Worm (Caenorhabditis elegans) whole organism, early embryonic: ENCODE measurements around the gene Y37H2A.1.

Source experiments
- B0310.2 ChIP-seq: sonication (generic microtip); optimal IDR thresholded peaks from 2 replicates; lab custom pipeline; 2016; ENCODE audit warnings: mild to moderate bottlenecking, missing genetic modification characterization, missing compliant biosample characterization
- ama-1 ChIP-seq: fragments of 150-350 bp; optimal IDR thresholded peaks from 2 replicates; lab custom pipeline; 2014
- ceh-36 ChIP-seq: sonication (generic microtip); optimal IDR thresholded peaks from 2 replicates; lab custom pipeline; 2016; ENCODE audit warnings: missing genetic modification characterization, inconsistent platforms, missing compliant biosample characterization
- ets-7 ChIP-seq: sonication (generic microtip); optimal IDR thresholded peaks from 2 replicates; lab custom pipeline; 2016; ENCODE audit warnings: missing genotype, missing genetic modification characterization, missing compliant biosample characterization
- flt-1 ChIP-seq: fragments of 200-800 bp; sonication (Bioruptor generic); IDR thresholded peaks from 2 replicates; pipeline ENCODE4 v1.3.6; 2022; ENCODE audit warnings: missing genetic modification characterization, missing compliant biosample characterization
- hmbx-1 ChIP-seq: sonication (generic microtip); optimal IDR thresholded peaks from 2 replicates; lab custom pipeline; 2016; ENCODE audit warnings: mild to moderate bottlenecking, missing genetic modification characterization, missing compliant biosample characterization
- hnd-1 ChIP-seq: sonication (generic microtip); optimal IDR thresholded peaks from 2 replicates; lab custom pipeline; 2016; ENCODE audit warnings: missing genetic modification characterization, missing compliant biosample characterization
- pes-1 ChIP-seq: fragments of 200-800 bp; sonication (Bioruptor generic); IDR thresholded peaks from 2 replicates; pipeline ENCODE4 v1.3.6; 2022; ENCODE audit warnings: missing genetic modification reagents, missing genetic modification characterization, missing compliant biosample characterization
- tbx-37 ChIP-seq: fragments of 200-800 bp; sonication (Bioruptor generic); conservative IDR thresholded peaks from 2 replicates; pipeline ENCODE4 v1.3.6; 2022; ENCODE audit warnings: missing genetic modification reagents, missing genetic modification characterization, missing compliant biosample characterization

Y37H2A.1 gene

ce11 chrV:18162568-18162967, 54.5 kb downstream of the Y37H2A.1 start, which contains the start of gene C14A6.12:
TSS of gene C14A6.12 (minus strand) at chrV:18162668.
- TF ChIP-seq tbx-37 (GFP tag; lab: Robert Waterston, UW) (no peak), pes-1 (GFP tag; lab: Robert Waterston, UW) (no peak), hmbx-1 (tag; lab: Kevin White, UChicago) (no peak), flt-1 (no peak)

ce11 chrV:18163434-18163833, 55.4 kb downstream of the Y37H2A.1 start:
- TF ChIP-seq ceh-36 (tag; lab: Kevin White, UChicago) = no peak
- no peak for TF ChIP-seq tbx-37 (GFP tag; lab: Robert Waterston, UW)
- TF ChIP-seq ets-7 = no peak
- no peak for TF ChIP-seq ama-1 (lab: Kevin White, UChicago)
- no peak for TF ChIP-seq B0310.2
- TF ChIP-seq hmbx-1 (tag; lab: Kevin White, UChicago) = no peak
- TF ChIP-seq hnd-1 (tag; lab: Kevin White, UChicago) = no peak
- TF ChIP-seq flt-1 = no peak
